Worm (Caenorhabditis elegans): ENCODE results near the gene T11F8.4.

DNA sequence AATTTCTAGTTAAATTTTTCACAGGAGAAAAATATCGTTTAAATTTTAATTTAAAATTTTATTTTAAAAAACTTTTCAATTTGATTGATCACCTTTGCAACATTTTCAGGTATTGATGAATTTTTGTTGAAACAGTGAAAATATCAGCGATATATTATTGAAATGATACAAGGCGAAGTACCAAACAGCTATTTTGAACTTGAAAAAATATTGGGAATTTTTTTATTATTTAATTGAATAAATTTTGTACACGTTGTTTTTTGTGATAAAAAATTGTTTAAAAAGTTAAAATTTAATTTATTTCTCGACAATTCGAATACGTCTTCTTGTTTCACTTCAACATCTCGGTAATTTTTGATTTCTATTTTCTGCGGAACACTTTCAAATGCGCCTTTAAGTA lies 17.3 kb upstream of the T11F8.4 start, which contains the start of gene B0273.1:
- TF ChIP-seq lin-26 (GFP tag; IDR thresholded peaks at IDR 0.05): no peak
- TF ChIP-seq zfh-2 (GFP tag; conservative IDR thresholded peaks at IDR 0.05): no peak
- TF ChIP-seq dpl-1 (GFP tag; optimal IDR thresholded peaks at IDR 0.05): no peak
- no peak for TF ChIP-seq rcor-1 (GFP tag; IDR thresholded peaks at IDR 0.05)
- no peak for TF ChIP-seq unc-130 (GFP tag; optimal IDR thresholded peaks at IDR 0.05)

Measured in whole organism, young adult.